Fruit fly (Drosophila melanogaster) whole organism, wandering third instar larva: ENCODE results near the gene APP-BP1.

Experiments used
- Abd-B ChIP-seq: fragments of >200 bp; optimal IDR thresholded peaks from 2 replicates; lab custom pipeline; 2017; ENCODE audit warnings: missing biosample characterization, missing genetic modification characterization
- Hnf4 ChIP-seq: fragments of 200-800 bp; sonication (Bioruptor generic); optimal IDR thresholded peaks from 2 replicates; lab custom pipeline; 2016; ENCODE audit warnings: missing biosample characterization, mild to moderate bottlenecking, missing genetic modification characterization
- Sp1 ChIP-seq: fragments of 200-800 bp; sonication (Bioruptor generic); optimal IDR thresholded peaks from 3 replicates; lab custom pipeline; 2019; ENCODE audit warnings: missing biosample characterization, mild to moderate bottlenecking, missing genetic modification characterization, moderate library complexity
- dl ChIP-seq, 2 experiments: fragments of 175-275, 200-275 bp in 1 of 2; fragments of 200-275 bp in 1 of 2; sonication (Bioruptor generic); optimal IDR thresholded peaks; lab custom pipeline; 2018; ENCODE audit warnings: mild to moderate bottlenecking in 2 of 2, missing biosample characterization in 2 of 2, missing genetic modification characterization in 2 of 2, moderate library complexity in 2 of 2; ENCODE audit not compliant: partially characterized antibody in 2 of 2, insufficient read depth in 1 of 2
- fru ChIP-seq: fragments of 200-800 bp; sonication (Bioruptor generic); optimal IDR thresholded peaks from 3 replicates; lab custom pipeline; 2016; ENCODE audit warnings: missing biosample characterization, mild to moderate bottlenecking, missing genetic modification characterization
- h ChIP-seq: fragments of 200-800 bp; sonication (Bioruptor generic); optimal IDR thresholded peaks from 3 replicates; lab custom pipeline; 2016; ENCODE audit warnings: missing biosample characterization, mild to moderate bottlenecking, missing genetic modification characterization

DNA sequence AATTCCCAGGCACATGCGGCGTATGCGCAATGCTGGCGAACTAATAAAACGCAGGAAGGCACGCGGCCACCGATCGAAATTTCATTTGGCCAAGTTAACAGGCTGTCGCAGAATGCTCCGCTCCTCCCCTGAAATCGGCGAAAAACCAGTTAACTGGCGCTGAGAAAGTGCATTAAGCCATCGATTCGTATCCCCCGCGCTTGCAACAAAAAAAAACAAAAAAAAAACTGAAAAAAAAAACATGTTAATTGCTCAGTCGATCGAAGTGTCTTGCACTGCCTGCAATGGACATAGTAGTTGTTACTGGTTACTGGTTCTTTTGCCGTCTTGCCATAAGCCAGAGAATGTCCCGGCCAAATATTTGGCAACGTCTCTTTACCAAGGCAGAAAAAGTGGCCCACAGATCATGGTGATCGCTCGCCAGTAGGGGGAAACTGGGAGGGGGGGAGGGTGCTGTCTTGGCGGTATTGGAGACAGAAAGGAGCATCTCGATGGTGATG is 45.4 kb upstream of the APP-BP1 start:
- TF ChIP-seq dl (GFP tag; optimal IDR thresholded peaks at IDR 0.05; lab: Kevin White, UChicago; ENCODE audit: insufficient read depth in 1 of 2, partially characterized antibody in 2 of 2) (no peak), Hnf4 (GFP tag; lab: Kevin White, UChicago) (no peak), h (no peak), Abd-B (GFP tag; lab: Kevin White, UChicago) (no peak), fru (GFP tag; lab: Kevin White, UChicago) (peak; percentile 4), Sp1 (GFP tag; lab: Kevin White, UChicago) (no peak)
